Worm (Caenorhabditis elegans): ENCODE measurements around the gene pitr-5.

DNA sequence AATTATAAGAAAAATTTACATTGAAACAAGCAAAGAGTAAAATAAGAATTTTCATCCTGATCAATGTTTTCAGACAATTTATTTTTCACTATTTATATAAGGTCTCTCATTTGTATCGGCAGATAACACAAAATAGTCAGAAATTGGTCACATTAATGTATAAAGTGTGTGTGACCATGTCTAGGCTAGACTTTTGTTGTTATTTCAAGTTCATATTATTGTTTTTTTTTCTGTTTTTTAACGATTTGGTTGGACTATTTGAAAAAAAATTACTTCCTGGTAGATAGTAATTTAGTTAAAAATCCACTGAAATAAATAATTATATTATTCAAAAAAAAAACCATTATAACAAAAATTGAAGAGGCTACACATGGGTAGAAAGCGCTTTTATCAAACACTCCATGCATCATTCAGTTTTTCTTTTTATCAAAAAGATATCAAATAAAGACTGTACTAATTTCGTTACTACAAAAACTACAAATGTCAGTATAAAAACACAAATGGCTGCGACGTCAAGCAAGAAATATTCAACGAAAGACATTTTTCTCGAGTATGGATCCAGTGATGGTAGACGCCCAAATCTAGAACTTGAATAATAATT, 39.3 kb upstream of the pitr-5 start, which contains the start of gene ugt-37:
- no peak for TF ChIP-seq nhr-76 (tag; optimal IDR thresholded peaks at IDR 0.05)
- no peak for TF ChIP-seq zag-1 (tag; optimal IDR thresholded peaks at IDR 0.05)
- no peak for TF ChIP-seq nhr-90 (tag; optimal IDR thresholded peaks at IDR 0.05; ENCODE audit: poor library complexity)
- no peak for TF ChIP-seq elt-3 (tag; optimal IDR thresholded peaks at IDR 0.05)
- TF ChIP-seq skn-1 (tag; optimal IDR thresholded peaks at IDR 0.05) = no peak
- no peak for TF ChIP-seq lin-39 (tag; optimal IDR thresholded peaks at IDR 0.05)
- no peak for TF ChIP-seq unc-130 (tag; optimal IDR thresholded peaks at IDR 0.05)
- no peak for TF ChIP-seq dpl-1 (GFP tag; optimal IDR thresholded peaks at IDR 0.05)
- no peak for TF ChIP-seq ztf-11 (tag; optimal IDR thresholded peaks at IDR 0.05)

All from whole organism, L1 larva.